Worm (Caenorhabditis elegans): Measurements from ENCODE around the gene srj-21.

Gene srj-21

DNA sequence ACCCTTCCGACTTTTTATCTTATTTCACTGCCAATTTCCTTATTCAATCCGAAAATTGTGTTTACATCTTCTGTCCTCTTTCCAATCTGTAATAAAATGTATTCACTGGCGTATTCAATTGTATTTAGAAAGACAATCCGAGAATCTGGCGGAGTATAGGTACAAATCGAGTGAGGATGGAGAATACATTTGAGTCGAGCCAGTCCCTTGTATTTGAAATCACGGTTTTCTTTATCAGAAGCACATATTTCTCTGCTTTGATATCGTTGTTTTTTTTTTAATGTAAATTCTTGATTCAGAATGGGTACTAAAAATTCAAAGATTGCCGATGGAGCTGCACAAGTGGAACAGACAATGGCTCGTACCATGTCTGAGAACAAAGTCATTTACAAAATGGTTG lies 18.9 kb downstream of the srj-21 start, which contains the start of gene ocr-1:
TSS of gene ocr-1 (plus strand) at position 301 of the 400 bp plus-strand sequence.
- TF ChIP-seq ztf-1 (GFP tag; conservative IDR thresholded peaks at IDR 0.05) (no peak), lin-39 (tag; optimal IDR thresholded peaks at IDR 0.05) (no peak), lsy-2 (tag; optimal IDR thresholded peaks at IDR 0.05) (no peak), unc-62 (GFP tag; optimal IDR thresholded peaks at IDR 0.05) (no peak), peb-1 (tag; optimal IDR thresholded peaks at IDR 0.05) (no peak), mbf-1 (tag; optimal IDR thresholded peaks at IDR 0.05) (no peak), crh-2 (tag; optimal IDR thresholded peaks at IDR 0.05) (no peak), mab-5 (tag; optimal IDR thresholded peaks at IDR 0.05) (no peak)

DNA sequence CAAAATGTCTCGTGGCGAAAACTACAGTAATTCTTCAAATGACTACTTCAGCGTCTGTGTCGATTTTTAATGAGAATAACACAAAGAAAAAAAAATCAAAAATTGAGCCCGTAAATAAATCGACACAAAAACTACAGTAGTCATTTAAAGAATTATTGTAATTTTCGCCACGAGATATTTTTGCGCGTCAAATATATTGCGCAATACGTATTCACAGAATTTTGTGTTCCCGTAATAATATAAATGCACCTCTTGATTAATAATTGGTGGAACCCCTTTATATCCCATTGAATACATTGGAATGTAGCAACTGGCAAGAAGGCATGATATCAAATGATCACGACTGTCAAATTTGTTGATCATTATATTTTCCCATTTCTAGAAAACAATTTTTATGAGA lies 23.8 kb downstream of the srj-21 start:
- TF ChIP-seq ZK546.5 (tag; optimal IDR thresholded peaks at IDR 0.05): no peak

DNA sequence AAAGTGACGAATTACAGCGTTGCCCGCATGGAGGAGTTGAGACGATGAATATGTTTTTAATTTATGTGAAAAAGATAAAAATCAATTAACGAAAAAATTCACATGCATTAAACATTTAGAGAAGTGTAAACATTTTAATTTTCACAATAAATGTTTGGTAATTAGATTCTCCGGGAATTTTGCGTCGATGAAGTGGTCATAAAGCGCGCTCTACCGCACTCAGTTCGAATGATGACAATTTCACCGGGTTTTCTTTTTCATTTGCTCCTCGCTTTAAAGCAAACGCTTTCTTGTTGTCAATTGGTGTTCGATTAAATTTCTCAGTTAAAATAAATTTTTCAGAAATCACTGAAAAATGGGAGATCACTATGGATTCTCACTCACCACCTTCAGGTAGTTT lies 24.9 kb downstream of the srj-21 start, which contains the start of the genes D1054.1 and pas-2:
TSS of gene D1054.1 (minus strand) at position 192 of the 400 bp plus-strand sequence.
TSS of gene pas-2 (plus strand) at position 343 of the 400 bp plus-strand sequence.
- TF ChIP-seq nhr-6 (tag; optimal IDR thresholded peaks at IDR 0.05): no peak
- TF ChIP-seq unc-62 (GFP tag; optimal IDR thresholded peaks at IDR 0.05): no peak
- TF ChIP-seq mdl-1 (tag; optimal IDR thresholded peaks at IDR 0.05): no peak
- peak; percentile 81 for TF ChIP-seq skn-1 (tag; optimal IDR thresholded peaks at IDR 0.05)
- TF ChIP-seq ama-1 (optimal IDR thresholded peaks at IDR 0.05): no peak
- peak; percentile 50 for TF ChIP-seq C34F6.9 (tag; optimal IDR thresholded peaks at IDR 0.05)
- TF ChIP-seq nhr-237 (tag; optimal IDR thresholded peaks at IDR 0.05): no peak
- peak; percentile 24 for TF ChIP-seq crh-2 (tag; optimal IDR thresholded peaks at IDR 0.05)
- no peak for TF ChIP-seq nhr-11 (tag; optimal IDR thresholded peaks at IDR 0.05)
- TF ChIP-seq ceh-16 (tag; optimal IDR thresholded peaks at IDR 0.05): no peak
- TF ChIP-seq nhr-129 (tag; optimal IDR thresholded peaks at IDR 0.05): no peak
- TF ChIP-seq dmd-4 (tag; optimal IDR thresholded peaks at IDR 0.05): no peak
- TF ChIP-seq lsy-2 (tag; optimal IDR thresholded peaks at IDR 0.05): peak in 1 of 2 experiments; percentile 36
- no peak for TF ChIP-seq nhr-12 (tag; optimal IDR thresholded peaks at IDR 0.05)

DNA sequence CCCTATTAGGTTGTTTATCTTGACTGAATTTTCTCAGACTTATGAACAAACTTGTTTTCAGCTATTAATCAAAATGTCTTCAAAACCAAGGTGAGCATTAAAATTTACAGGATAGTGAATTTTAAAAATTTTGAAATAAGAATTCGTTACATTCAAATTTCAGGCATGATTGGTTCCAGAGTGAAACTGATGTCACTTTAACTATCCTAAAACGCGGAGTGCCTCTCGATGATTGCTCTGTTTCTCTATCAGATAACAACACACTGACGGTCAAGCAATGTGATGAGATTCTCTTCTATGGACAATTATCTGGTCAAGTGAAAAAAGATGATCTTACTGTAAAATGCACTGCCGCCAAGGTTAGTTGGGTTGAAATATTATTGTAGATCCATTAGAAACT lies 26.3 kb downstream of the srj-21 start, which contains the start of gene D1054.3:
TSS of gene D1054.3 (plus strand) at position 62 of the 400 bp plus-strand sequence.
- TF ChIP-seq sma-3 (GFP tag; optimal IDR thresholded peaks at IDR 0.05) (no peak), ztf-1 (GFP tag; conservative IDR thresholded peaks at IDR 0.05) (no peak), blmp-1 (tag; optimal IDR thresholded peaks at IDR 0.05; ENCODE audit: insufficient read depth) (no peak), Y55F3AM.14 (GFP tag; optimal IDR thresholded peaks at IDR 0.05) (no peak), aly-2 (tag; optimal IDR thresholded peaks at IDR 0.05) (no peak), ZK546.5 (tag; optimal IDR thresholded peaks at IDR 0.05) (no peak), mab-5 (tag; optimal IDR thresholded peaks at IDR 0.05) (no peak), snpc-4 (tag; optimal IDR thresholded peaks at IDR 0.05) (no peak), lsy-2 (tag; optimal IDR thresholded peaks at IDR 0.05) (no peak), unc-55 (GFP tag; optimal IDR thresholded peaks at IDR 0.05) (no peak), nhr-10 (tag; optimal IDR thresholded peaks at IDR 0.05) (no peak), elt-1 (tag; optimal IDR thresholded peaks at IDR 0.05) (no peak)

DNA sequence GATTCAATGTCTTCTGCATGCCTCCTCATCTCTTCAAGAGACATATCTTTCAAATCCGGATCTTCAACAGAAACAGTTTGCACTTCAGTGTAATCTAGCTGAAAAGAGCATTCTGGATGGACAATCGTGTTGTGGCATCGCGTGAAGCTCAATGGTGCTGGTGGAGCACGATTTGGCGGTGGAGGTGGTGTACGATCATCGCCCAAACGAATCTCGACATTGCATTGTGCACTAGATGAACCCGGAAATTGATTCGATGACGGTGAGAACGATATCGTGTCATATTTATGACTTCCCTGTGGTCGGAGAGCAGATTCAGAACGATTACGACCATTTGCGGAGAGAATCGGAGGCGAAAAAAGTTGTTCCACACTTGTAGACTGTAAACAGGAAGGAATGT lies 28.1 kb downstream of the srj-21 start:
- TF ChIP-seq Y55F3AM.14 (GFP tag; optimal IDR thresholded peaks at IDR 0.05): no peak
- TF ChIP-seq ceh-16 (tag; optimal IDR thresholded peaks at IDR 0.05): no peak
- TF ChIP-seq ztf-11 (tag; optimal IDR thresholded peaks at IDR 0.05): no peak
- TF ChIP-seq alr-1 (tag; optimal IDR thresholded peaks at IDR 0.05): no peak
- TF ChIP-seq sma-9 (GFP tag; optimal IDR thresholded peaks at IDR 0.05): no peak
- TF ChIP-seq sma-9 (tag; optimal IDR thresholded peaks at IDR 0.05): no peak
- TF ChIP-seq unc-62 (GFP tag; optimal IDR thresholded peaks at IDR 0.05): no peak
- no peak for TF ChIP-seq nhr-12 (tag; optimal IDR thresholded peaks at IDR 0.05)
- no peak for TF ChIP-seq mab-5 (tag; optimal IDR thresholded peaks at IDR 0.05)
- no peak for TF ChIP-seq nhr-237 (tag; optimal IDR thresholded peaks at IDR 0.05)
- no peak for TF ChIP-seq dmd-4 (tag; optimal IDR thresholded peaks at IDR 0.05)
- no peak for TF ChIP-seq nhr-129 (tag; optimal IDR thresholded peaks at IDR 0.05)
- no peak for TF ChIP-seq ZK546.5 (tag; optimal IDR thresholded peaks at IDR 0.05)
- TF ChIP-seq R02D3.7 (tag; optimal IDR thresholded peaks at IDR 0.05): no peak
- no peak for TF ChIP-seq zag-1 (tag; optimal IDR thresholded peaks at IDR 0.05)
- no peak for TF ChIP-seq elt-3 (tag; optimal IDR thresholded peaks at IDR 0.05)
- no peak for TF ChIP-seq unc-55 (GFP tag; optimal IDR thresholded peaks at IDR 0.05)

All from whole organism, L2 larva.